Fruit fly (Drosophila melanogaster): ENCODE measurements around the gene Pgant35A.
A peak's percentile ranks its signal among the peaks of the same experiment; 100 is the strongest.

Pgant35A gene

DNA sequence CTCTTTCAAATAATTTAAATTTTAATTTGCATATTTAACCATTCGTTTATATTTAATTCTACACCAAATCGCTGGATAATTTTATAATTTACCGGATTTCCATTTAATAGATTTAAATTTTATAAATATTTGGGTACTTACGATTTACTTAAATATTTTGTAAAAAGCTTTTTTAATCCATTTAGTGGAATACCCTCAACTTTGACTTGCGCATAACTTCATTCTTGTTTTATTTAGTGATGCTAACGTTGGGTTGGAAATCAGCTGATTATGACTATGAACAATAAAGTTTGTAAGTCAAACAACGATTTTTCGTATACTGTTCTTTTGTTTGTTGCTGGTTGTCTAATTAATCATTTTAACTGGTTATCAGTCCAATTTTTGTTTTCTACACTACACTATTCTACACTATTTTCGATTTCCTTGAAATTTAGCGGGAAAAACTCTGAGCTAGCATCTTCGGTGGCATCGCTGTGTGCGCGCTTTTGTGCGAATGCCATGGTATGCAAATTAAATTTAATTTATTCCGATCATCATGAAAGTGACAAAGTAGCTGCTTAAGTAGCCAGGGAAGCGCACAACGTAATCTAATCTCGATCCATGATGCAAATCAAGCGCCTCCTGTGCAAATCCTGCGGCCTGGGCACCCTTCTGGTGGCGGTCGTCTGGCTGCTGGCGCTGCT is at the start of gene Pgant35A:
Gene Pgant35A (plus strand): TSS at position 473 of the 683 bp plus-strand sequence.
- TF ChIP-seq noc (tag; optimal IDR thresholded peaks at IDR 0.05), result peak; percentile 43

DNA sequence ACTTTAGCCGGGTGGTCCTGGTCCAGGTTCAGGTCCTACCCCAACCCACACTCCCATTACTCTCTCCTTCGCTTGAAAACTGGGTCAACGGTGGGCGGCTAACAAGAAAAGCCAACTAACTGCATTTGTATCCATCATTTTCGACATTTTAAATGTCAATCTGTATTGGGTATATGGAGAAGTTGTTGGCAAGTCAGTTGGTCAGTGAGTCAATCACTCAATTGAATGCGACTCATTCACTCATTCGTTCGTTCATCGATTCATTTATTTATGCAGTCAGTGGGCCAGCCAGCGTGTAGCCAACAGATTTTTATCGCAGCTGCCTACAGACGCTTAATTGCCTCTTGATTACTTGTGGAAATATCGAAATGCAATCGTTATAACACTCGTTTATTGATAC is 42.3 kb upstream of the Pgant35A start:
- TF ChIP-seq noc (tag; optimal IDR thresholded peaks at IDR 0.05), result no peak

DNA sequence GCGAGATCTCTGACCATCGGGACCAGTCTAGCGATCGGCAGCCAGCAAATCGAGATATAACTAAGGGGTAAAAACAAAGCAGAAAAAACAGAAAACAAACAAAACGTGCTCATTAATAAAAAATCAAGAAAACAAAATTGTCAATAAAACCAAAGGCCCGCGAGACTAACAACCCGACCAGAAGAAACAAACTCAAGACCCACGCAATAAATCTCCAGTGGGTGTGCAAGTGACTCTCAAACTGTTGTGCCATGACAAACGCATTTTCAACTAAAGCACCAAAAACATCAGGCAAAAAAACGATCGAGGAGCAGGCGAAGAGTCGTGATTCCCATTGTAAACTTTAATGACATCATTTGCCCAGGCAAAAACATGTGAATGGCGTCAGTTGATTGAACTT is 41.1 kb upstream of the Pgant35A start:
- no peak for TF ChIP-seq noc (tag; optimal IDR thresholded peaks at IDR 0.05)

DNA sequence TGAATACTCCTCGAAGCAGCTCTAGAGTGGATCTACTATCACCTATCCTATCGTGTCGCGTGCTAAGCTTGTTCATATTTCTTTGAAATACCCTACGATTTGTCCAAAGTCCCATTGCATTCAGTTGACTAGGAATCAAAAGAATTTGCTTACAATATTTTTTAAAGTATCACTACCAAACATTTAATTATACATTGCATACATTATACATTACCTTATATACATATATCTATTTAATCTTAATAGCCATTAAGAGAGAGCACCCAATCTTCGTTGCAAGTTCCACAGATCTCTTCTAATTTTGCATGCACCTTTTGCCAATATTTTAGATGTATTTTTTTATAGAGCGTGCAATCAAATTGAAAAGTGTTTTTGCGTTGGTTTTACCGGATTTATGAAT is 40.5 kb upstream of the Pgant35A start:
- no peak for TF ChIP-seq noc (tag; optimal IDR thresholded peaks at IDR 0.05)

DNA sequence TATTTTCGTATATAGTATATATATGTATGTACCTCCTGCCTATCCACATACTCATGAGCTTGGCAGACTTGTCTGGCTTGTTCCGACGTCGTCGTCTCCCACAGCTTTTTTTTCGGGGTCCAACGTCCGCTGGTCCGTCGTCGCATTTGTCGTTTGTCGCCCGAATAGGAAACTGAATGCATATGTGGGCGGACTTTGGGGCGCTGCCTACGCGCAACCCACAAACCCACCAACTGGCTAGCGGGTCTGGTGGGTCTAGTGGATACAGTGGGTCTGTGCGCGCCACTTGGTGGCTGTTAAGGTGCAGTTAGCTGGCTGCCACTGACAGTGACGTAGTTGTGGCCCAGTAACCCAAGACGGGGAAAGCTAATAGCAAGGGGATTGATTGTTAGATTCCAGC is 40.0 kb upstream of the Pgant35A start:
- TF ChIP-seq noc (tag; optimal IDR thresholded peaks at IDR 0.05), result no peak

DNA sequence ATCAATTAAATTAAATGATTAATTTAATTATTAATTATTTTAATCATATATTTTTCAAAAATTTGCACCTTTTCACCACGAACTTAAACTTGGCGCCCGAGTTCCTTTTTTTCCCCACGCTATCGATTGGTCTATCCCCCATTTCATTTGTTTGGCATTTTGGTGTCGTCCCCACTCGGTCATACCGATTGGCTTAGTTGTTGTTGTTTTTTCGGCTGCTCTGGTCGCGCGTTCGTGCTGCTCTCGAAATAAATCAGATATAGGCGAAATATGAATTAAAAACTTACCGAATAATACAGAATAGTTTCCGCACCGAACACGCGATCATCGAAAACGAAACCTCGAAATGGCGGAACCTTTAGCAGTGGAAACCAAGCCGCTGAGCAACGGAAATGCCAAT is 25.1 kb upstream of the Pgant35A start, which contains the start of gene CG33090:
Gene CG33090 (plus strand): TSS at position 194 of the 400 bp plus-strand sequence.
- no peak for TF ChIP-seq noc (tag; optimal IDR thresholded peaks at IDR 0.05)

DNA sequence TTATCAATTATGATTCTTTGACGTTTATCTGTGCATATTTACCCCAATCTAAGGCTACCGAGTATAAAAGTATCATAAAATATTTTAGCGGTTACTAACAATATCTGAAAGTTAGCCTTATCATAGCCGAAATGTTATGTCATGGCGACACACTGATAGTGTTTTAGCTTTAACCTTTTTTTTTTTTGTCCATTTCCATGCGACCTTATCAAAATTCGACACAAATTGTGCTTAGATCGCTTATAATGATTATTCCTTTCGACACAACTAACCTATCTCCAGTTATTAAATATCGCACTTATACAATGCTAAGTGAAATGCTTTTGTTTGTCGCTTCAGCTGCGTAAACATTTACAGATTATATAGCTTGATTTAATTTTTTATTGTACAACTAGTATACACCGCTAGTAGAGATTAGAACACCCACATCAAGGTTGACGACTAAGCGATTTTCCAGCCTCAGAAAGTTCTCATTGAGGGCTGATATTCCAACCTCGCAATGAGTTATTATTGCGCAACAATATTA is 22.7 kb upstream of the Pgant35A start:
- TF ChIP-seq noc (tag; optimal IDR thresholded peaks at IDR 0.05), result peak; percentile 53

DNA sequence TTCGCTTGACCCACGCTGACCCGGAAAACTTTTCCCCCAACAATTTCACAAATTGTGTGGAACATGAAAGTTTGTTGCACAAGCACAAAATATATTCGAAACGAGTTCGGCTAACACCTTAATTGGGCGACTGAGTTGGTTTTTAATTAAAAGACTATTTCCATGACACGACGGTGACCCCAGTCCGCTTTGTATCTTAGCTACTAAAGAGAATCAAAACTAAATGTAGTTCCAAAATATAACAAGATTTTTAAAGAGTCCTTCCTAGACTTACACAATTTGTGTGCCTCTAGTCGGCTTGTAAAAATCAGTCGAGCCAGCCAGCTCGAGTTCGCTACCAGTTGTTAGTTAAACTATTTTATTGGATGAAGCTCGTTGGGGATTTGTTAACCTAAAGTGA is 21.1 kb upstream of the Pgant35A start, which contains the start of gene CG15286:
Gene CG15286 (plus strand): TSS at position 301 of the 400 bp plus-strand sequence.
- no peak for TF ChIP-seq noc (tag; optimal IDR thresholded peaks at IDR 0.05)

DNA sequence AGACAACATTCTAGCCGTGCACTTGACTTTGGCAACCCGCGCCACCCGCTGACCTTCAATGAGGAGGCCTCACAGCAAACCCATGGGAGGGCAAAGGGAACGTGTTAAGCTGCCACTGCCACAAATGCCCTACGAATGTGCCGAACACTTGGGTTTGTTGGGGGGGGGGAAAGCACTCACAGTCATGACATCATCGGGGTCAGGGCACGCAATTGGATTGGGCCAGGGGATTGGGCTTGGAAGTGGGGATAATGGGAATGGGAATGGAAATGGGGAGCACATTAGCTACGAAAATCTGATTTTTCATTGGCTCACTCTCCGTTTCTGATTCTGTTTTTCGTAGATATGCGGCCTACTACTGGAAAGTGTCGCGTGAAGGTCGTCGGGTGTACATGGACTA is 18.1 kb upstream of the Pgant35A start:
- TF ChIP-seq noc (tag; optimal IDR thresholded peaks at IDR 0.05), result no peak

DNA sequence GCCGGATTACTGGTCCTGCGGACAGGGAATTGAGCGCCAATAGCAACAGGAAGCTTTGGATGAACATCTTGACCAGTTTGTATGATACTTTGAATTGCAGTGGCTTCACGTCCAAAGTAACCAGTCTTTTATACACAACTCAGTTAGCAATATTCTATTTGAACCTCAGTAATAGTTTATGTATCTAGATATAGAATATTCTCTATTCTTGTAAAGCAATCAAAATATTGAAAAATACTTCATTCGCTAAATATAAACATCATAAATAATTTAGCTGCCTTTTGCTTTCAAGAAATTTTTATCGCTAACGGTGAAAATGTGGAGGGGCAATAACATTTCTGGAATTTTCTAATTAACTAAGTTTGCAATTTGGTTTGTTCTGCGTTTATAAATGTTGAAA is 12.5 kb upstream of the Pgant35A start, which contains the start of gene Send2:
Gene Send2 (minus strand): TSS at position 101 of the 400 bp plus-strand sequence.
- TF ChIP-seq noc (tag; optimal IDR thresholded peaks at IDR 0.05), result no peak

DNA sequence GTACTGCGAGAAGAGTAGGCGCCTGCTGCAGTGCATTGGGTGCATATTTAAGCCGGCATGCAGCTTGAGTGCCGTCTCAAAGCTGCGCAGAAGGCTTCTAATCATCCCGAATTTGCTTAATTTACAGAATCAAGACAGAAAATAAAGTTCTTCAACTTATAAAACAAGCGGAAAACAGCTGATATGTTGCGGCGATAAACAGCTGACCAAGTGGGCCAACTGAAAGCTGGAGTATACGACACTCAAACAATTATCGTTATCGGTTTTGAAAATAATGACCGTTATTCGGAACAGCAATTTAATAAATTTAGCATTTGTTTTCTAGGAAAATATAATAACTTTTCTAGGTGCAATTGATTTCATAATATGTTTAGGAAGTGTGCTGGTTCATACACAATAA is 10.4 kb upstream of the Pgant35A start, which contains the start of gene mTTF:
Gene mTTF (minus strand): TSS at position 189 of the 400 bp plus-strand sequence.
- no peak for TF ChIP-seq noc (tag; optimal IDR thresholded peaks at IDR 0.05)

DNA sequence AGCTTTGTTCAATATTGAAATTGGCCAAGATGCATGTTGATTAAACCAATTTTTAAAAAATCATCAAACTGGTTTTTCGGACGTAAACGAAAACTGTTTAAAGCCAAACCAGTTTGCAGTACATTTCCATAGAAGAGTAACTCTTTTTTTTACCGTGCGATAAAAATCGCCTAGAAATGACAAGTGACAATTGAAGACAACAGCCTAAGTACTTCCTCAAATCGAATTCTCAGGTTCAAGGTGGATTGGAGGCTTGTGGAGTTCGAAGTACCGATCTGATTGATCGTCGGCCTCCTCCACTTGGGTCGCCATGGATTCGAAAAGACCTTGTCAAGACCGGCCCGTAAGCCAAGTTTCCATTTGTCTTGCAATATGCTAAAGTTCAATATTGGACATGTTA is 8.5 kb upstream of the Pgant35A start:
- no peak for TF ChIP-seq noc (tag; optimal IDR thresholded peaks at IDR 0.05)

DNA sequence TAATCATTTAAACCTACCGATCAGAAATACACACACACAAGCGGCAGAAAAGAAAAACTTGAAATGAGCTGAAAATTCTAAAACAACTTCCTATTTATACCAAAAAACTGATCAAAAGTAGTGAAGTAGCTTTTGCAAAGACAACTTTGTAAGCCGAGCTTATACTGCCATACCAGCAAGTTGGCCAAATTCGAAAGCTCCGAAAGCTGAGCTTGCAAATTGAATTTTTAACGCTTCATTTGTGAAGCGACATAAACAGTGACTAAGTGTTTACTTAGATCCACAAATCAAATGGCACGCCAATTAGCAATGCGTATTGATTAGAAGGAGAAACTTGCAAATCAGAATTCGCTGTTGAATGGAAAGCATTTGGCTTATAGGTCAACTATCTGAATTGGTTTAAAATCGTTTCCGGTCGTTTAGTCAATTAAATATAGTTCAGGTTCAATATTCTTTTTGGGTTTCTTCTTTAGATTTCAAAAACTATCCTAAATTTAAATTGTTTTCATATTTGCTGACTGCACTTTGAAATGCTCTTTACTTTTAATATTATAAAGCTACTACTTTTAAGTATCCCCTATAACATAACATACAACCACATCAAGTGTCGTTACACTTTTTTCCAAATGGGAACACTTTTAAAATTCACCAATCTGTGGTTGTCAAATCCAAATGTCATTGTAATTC is 7.5 kb upstream of the Pgant35A start, which contains the start of gene CG43052:
Gene CG43052 (plus strand): TSS at position 637 of the 687 bp plus-strand sequence.
- no peak for TF ChIP-seq noc (tag; optimal IDR thresholded peaks at IDR 0.05)

DNA sequence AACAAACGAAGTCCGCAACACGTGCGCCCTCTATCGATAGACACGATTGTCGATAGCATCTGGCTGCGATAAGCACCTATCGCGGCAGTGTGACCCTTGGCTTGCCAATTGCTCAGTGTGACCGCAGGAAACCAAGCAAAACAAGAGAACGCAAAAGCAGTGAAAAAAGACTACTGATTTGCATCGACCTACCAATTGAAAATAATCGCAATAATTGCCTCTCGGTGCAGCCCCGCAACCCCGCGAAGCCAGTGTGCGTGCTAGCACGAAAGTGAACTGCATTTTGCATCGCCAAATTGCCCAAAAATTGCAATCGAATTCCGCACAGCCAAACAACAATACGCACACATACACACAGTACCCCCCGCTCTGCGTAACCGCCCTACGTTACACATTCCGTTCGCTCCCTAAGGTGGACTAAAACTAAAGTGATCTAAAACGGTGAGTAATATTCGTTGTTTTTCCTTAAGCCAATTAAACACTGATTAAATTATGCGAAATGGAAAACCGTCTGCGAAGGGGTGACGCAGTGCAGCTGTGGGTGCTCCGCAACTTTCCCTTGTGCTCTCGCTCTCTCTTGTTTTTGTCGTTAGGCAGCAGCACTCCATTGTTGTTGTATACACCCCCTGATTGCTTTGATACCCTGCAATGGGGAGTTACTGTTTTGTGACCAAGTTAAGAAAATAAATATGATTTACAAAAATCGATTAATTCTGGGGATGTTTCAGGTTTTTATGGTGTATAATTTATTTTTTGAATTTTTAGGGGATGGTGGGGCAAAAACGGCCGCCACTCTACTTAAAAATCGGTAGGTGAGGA is 3.8 kb upstream of the Pgant35A start, which contains the start of gene Rab14:
Gene Rab14 (plus strand): TSS at position 113 of the 819 bp plus-strand sequence.
- TF ChIP-seq noc (tag; optimal IDR thresholded peaks at IDR 0.05), result peak; percentile 86

DNA sequence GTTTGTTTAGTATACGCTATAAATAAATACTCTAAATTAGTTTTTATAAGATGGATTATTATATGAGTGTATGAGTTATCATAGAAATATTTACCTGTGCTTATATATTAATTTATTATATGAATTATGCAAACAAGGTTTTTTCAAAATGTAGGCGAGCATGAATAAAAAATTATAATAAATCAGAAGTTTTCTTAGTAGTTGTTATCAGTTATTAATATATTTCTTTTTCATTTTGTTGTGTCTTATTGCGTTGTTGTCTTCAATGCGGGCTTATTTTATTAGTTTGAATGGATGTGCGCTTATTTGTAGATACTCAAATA is 3.2 kb upstream of the Pgant35A start:
- TF ChIP-seq noc (tag; optimal IDR thresholded peaks at IDR 0.05), result no peak

DNA sequence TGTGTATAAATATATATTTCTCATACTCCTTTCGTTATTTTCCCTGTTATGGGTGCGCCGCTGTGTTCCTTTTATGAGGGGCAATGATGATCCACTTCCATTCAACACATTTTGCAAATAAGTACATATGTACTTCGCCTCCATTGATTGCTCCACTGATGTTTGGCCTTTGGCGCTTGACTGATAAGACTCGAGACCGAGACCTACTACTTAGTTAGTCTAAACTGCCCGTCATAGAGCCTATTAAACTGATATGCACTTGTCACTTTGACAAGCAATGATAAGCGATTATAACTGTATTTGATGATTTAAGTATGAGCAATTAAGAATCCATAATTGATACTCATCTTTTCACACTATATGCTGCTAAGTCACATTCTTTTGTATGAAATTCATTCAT is 2.8 kb upstream of the Pgant35A start:
- TF ChIP-seq noc (tag; optimal IDR thresholded peaks at IDR 0.05), result no peak
